Worm (Caenorhabditis elegans) whole organism, L3 larva: ENCODE measurements around the gene cyp-13A11.

ENCODE experiments used
- R02D3.7 ChIP-seq: fragments of 150-350 bp; optimal IDR thresholded peaks from 2 replicates; lab custom pipeline; 2014; ENCODE audit warnings: missing biosample characterization, missing genetic modification characterization
- aly-2 ChIP-seq: fragments of 150-350 bp; optimal IDR thresholded peaks from 2 replicates; lab custom pipeline; 2014; ENCODE audit warnings: missing biosample characterization, missing genetic modification characterization
- ceh-28 ChIP-seq: fragments of 150-350 bp; optimal IDR thresholded peaks from 2 replicates; lab custom pipeline; 2014; ENCODE audit warnings: missing biosample characterization, missing genetic modification reagents, missing genetic modification characterization
- ceh-82 ChIP-seq: fragments of 150-350 bp; optimal IDR thresholded peaks from 2 replicates; lab custom pipeline; 2014; ENCODE audit warnings: missing biosample characterization, missing genetic modification characterization
- ceh-9 ChIP-seq: sonication (generic microtip); optimal IDR thresholded peaks from 2 replicates; lab custom pipeline; 2018; ENCODE audit warnings: missing biosample characterization, missing genetic modification characterization
- egl-27 ChIP-seq: sonication (generic microtip); optimal IDR thresholded peaks from 4 replicates; lab custom pipeline; 2017; ENCODE audit warnings: missing biosample characterization, missing genetic modification reagents, missing genetic modification characterization
- egl-5 ChIP-seq: fragments of 150-350 bp; optimal IDR thresholded peaks from 2 replicates; lab custom pipeline; 2017; ENCODE audit warnings: missing biosample characterization, missing genetic modification reagents, missing genetic modification characterization, inconsistent platforms
- elt-1 ChIP-seq: fragments of 150-350 bp; optimal IDR thresholded peaks from 2 replicates; lab custom pipeline; 2014; ENCODE audit warnings: missing biosample characterization, missing genetic modification characterization
- elt-3 ChIP-seq, 3 experiments: fragments of 150-350 bp in 1 of 3; sonication (generic microtip) in 2 of 3; optimal IDR thresholded peaks; 2 replicates in 2 of 3; 4 replicates in 1 of 3; lab custom pipeline; 2014 to 2017; ENCODE audit warnings: missing biosample characterization in 3 of 3, missing genetic modification characterization in 3 of 3
- eor-1 ChIP-seq, 2 experiments: fragments of 150-350 bp; optimal IDR thresholded peaks; 2 replicates each; lab custom pipeline; 2014 to 2018; ENCODE audit warnings: missing biosample characterization in 2 of 2, missing genetic modification characterization in 2 of 2
- fkh-2 ChIP-seq: fragments of 150-350 bp; optimal IDR thresholded peaks from 2 replicates; lab custom pipeline; 2014; ENCODE audit warnings: missing biosample characterization, missing genetic modification reagents, missing genetic modification characterization
- hmg-11 ChIP-seq: sonication (generic microtip); optimal IDR thresholded peaks from 2 replicates; lab custom pipeline; 2016; ENCODE audit warnings: missing genetic modification characterization, missing compliant biosample characterization
- jun-1 ChIP-seq: fragments of 150-350 bp; optimal IDR thresholded peaks from 2 replicates; lab custom pipeline; 2014; ENCODE audit warnings: missing biosample characterization, missing genetic modification reagents, missing genetic modification characterization
- lin-15B ChIP-seq: fragments of 150-350 bp; optimal IDR thresholded peaks from 2 replicates; lab custom pipeline; 2014; ENCODE audit warnings: missing biosample characterization, missing genetic modification characterization
- lin-39 ChIP-seq: fragments of 150-350 bp; optimal IDR thresholded peaks from 2 replicates; lab custom pipeline; 2018; ENCODE audit warnings: missing biosample characterization, missing genetic modification reagents, missing genetic modification characterization
- lsy-12 ChIP-seq: sonication (generic microtip); optimal IDR thresholded peaks from 2 replicates; lab custom pipeline; 2016; ENCODE audit warnings: mild to moderate bottlenecking, missing genetic modification characterization, missing compliant biosample characterization
- mdl-1 ChIP-seq: fragments of 150-350 bp; optimal IDR thresholded peaks from 2 replicates; lab custom pipeline; 2014; ENCODE audit warnings: missing biosample characterization, missing genetic modification characterization
- mml-1 ChIP-seq: fragments of 150-350 bp; sonication (generic microtip); optimal IDR thresholded peaks from 3 replicates; lab custom pipeline; 2014; ENCODE audit warnings: missing biosample characterization, missing genetic modification characterization
- nfya-1 ChIP-seq: sonication (generic microtip); optimal IDR thresholded peaks from 2 replicates; lab custom pipeline; 2017; ENCODE audit warnings: missing genetic modification characterization, mild to moderate bottlenecking, missing compliant biosample characterization, antibody characterized with exemption, moderate library complexity; ENCODE audit not compliant: insufficient read depth
- nhr-11 ChIP-seq: fragments of 150-350 bp; optimal IDR thresholded peaks from 2 replicates; lab custom pipeline; 2014; ENCODE audit warnings: missing biosample characterization, missing genetic modification characterization
- nhr-12 ChIP-seq: fragments of 150-350 bp; optimal IDR thresholded peaks from 2 replicates; lab custom pipeline; 2014; ENCODE audit warnings: missing biosample characterization, missing genetic modification characterization
- nhr-23 ChIP-seq: fragments of 150-350 bp; optimal IDR thresholded peaks from 2 replicates; lab custom pipeline; 2014; ENCODE audit warnings: missing biosample characterization, missing genetic modification reagents, missing genetic modification characterization
- nhr-25 ChIP-seq: sonication (generic microtip); optimal IDR thresholded peaks from 2 replicates; lab custom pipeline; 2017; ENCODE audit warnings: missing biosample characterization, missing genetic modification characterization
- nhr-43 ChIP-seq: sonication (generic microtip); optimal IDR thresholded peaks from 2 replicates; lab custom pipeline; 2016; ENCODE audit warnings: mild to moderate bottlenecking, missing genetic modification characterization, missing compliant biosample characterization; ENCODE audit not compliant: poor library complexity, severe bottlenecking
- nhr-76 ChIP-seq: fragments of 150-350 bp; sonication (generic microtip); optimal IDR thresholded peaks from 5 replicates; lab custom pipeline; 2014; ENCODE audit warnings: missing biosample characterization, missing genetic modification characterization
- nhr-77 ChIP-seq: fragments of 150-350 bp; optimal IDR thresholded peaks from 2 replicates; lab custom pipeline; 2014; ENCODE audit warnings: missing biosample characterization, missing genetic modification characterization
- pha-4 ChIP-seq: fragments of 150-350 bp; optimal IDR thresholded peaks from 2 replicates; lab custom pipeline; 2014; ENCODE audit warnings: missing biosample characterization, missing genetic modification reagents, missing genetic modification characterization
- pqm-1 ChIP-seq: fragments of 150-350 bp; optimal IDR thresholded peaks from 2 replicates; lab custom pipeline; 2017; ENCODE audit warnings: missing biosample characterization, missing genetic modification characterization, inconsistent platforms
- sea-2 ChIP-seq: fragments of 150-350 bp; sonication (generic microtip); optimal IDR thresholded peaks from 4 replicates; lab custom pipeline; 2014; ENCODE audit warnings: missing biosample characterization, missing genetic modification reagents, missing genetic modification characterization
- skn-1 ChIP-seq: fragments of 150-350 bp; optimal IDR thresholded peaks from 2 replicates; lab custom pipeline; 2014; ENCODE audit warnings: missing biosample characterization, missing genetic modification characterization
- snpc-4 ChIP-seq: fragments of 150-350 bp; optimal IDR thresholded peaks from 2 replicates; lab custom pipeline; 2014; ENCODE audit warnings: missing biosample characterization, missing genetic modification characterization
- unc-39 ChIP-seq: sonication (generic microtip); optimal IDR thresholded peaks from 4 replicates; lab custom pipeline; 2017; ENCODE audit warnings: missing biosample characterization, missing genetic modification characterization
- zag-1 ChIP-seq: fragments of 150-350 bp; optimal IDR thresholded peaks from 2 replicates; lab custom pipeline; 2014; ENCODE audit warnings: missing biosample characterization, missing genetic modification characterization
- ztf-4 ChIP-seq: fragments of 150-350 bp; optimal IDR thresholded peaks from 2 replicates; lab custom pipeline; 2014; ENCODE audit warnings: missing biosample characterization, missing genetic modification characterization

Gene cyp-13A11

DNA sequence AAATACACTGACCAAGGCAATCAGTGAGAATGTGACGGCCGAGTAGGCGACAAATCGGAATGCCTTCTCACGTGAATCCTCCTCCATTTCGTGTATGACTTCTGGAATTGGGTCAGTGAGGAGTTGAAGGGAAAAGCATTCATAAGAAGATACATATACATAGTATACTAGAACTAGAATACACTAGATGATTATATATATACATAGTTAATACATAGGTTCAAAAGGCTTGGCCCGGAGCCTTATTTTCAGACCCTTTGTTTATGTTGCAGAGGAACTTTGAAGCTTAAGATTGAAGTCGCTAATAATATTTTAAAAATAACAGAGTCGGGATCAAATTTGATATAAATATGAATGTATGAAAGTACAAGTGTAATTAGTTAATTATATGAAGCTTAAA lies 27.2 kb upstream of the cyp-13A11 start, which contains the start of gene col-97:
Gene col-97 (minus strand): TSS at position 101 of the 400 bp plus-strand sequence.
- no peak for TF ChIP-seq ceh-9 (tag; lab: Kevin White, UChicago)
- TF ChIP-seq fkh-2 (tag; lab: Kevin White, UChicago), result no peak
- no peak for TF ChIP-seq elt-1 (tag; lab: Kevin White, UChicago)
- no peak for TF ChIP-seq skn-1 (tag; lab: Kevin White, UChicago)
- TF ChIP-seq mml-1 (tag; lab: Kevin White, UChicago), result no peak
- no peak for TF ChIP-seq lin-15B (tag; lab: Kevin White, UChicago)
- TF ChIP-seq nhr-12, result no peak
- no peak for TF ChIP-seq zag-1 (tag; lab: Kevin White, UChicago)
- no peak for TF ChIP-seq eor-1 (tag; optimal IDR thresholded peaks at IDR 0.05; lab: Kevin White, UChicago)
- TF ChIP-seq nhr-76, result no peak
- no peak for TF ChIP-seq elt-3 (tag; optimal IDR thresholded peaks at IDR 0.05; lab: Kevin White, UChicago)
- no peak for TF ChIP-seq nhr-11 (tag; lab: Kevin White, UChicago)

ce11 chrIII:12998252-12998651 lies 22.6 kb upstream of the cyp-13A11 start:
- TF ChIP-seq elt-1 (tag; lab: Kevin White, UChicago), result no peak
- no peak for TF ChIP-seq nfya-1 (tag; lab: Kevin White, UChicago)
- no peak for TF ChIP-seq egl-27
- TF ChIP-seq zag-1 (tag; lab: Kevin White, UChicago), result no peak

DNA sequence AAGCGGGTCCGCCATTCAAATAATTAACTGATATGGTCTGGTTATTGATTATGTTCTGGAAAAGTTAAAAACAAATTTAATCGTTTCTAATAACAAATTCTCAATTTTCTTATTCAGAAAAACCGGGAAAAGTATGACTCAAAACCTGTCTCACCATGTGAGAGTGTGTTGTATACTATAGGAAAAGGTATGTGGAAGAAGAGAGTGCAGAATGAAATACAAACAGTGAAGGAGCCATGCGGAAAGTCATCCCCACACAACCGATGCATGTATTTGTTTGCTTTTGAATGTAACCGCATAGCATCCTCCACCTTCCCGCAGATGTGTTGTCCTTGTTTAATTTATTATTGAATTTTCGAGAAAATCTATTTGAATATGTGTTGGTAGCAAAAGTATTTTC lies 20.3 kb upstream of the cyp-13A11 start, which contains the start of gene ZK1010.8:
Gene ZK1010.8 (minus strand): TSS at position 214 of the 400 bp plus-strand sequence.
- peak; percentile 55 for TF ChIP-seq pha-4 (tag; lab: Kevin White, UChicago)
- no peak for TF ChIP-seq mdl-1 (tag; lab: Kevin White, UChicago)

DNA sequence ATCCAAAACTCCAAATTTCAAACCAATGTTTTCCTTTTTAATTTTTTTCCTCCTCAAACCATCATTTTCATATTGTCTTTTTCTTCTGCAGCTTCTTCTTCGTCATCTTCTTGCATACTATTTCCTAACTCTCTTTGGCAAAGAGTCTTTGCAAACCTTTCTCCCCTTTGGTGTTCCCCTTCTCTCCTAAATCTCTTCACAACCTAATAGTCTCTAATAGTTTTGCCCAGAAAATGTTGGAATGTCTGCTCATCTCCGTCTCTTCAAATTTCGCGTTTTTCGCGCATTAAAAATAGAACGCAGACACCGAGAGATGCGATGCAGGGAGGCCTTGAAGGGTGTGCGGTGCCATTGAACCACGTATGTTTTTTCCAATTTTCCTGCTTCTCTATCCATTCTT lies 18.7 kb upstream of the cyp-13A11 start, which contains the start of gene ZK1010.10:
Gene ZK1010.10 (plus strand): TSS at position 286 of the 400 bp plus-strand sequence.
- TF ChIP-seq mml-1 (tag; lab: Kevin White, UChicago) (no peak), R02D3.7 (tag; lab: Kevin White, UChicago) (no peak), jun-1 (tag; lab: Kevin White, UChicago) (peak; percentile 7), nhr-77 (tag; lab: Kevin White, UChicago) (no peak), nhr-23 (tag; lab: Kevin White, UChicago) (peak; percentile 11), nfya-1 (tag; lab: Kevin White, UChicago) (peak; percentile 85), lin-39 (tag; lab: Kevin White, UChicago) (peak; percentile 57), elt-3 (tag; optimal IDR thresholded peaks at IDR 0.05; lab: Kevin White, UChicago) (no peak), aly-2 (tag; lab: Kevin White, UChicago) (no peak), ceh-28 (tag; lab: Kevin White, UChicago) (peak; percentile 43), sea-2 (GFP tag; lab: Kevin White, UChicago) (no peak), nhr-43 (tag; lab: Kevin White, UChicago) (no peak), hmg-11 (peak; percentile 82), nhr-25 (tag; lab: Kevin White, UChicago) (peak; percentile 16), snpc-4 (tag; lab: Kevin White, UChicago) (no peak), lin-15B (tag; lab: Kevin White, UChicago) (peak; percentile 39), egl-5 (peak; percentile 30), pqm-1 (peak; percentile 27), unc-39 (tag; lab: Kevin White, UChicago) (no peak), skn-1 (tag; lab: Kevin White, UChicago) (no peak), ceh-82 (tag; lab: Kevin White, UChicago) (no peak), lsy-12 (tag; lab: Kevin White, UChicago) (no peak)

DNA sequence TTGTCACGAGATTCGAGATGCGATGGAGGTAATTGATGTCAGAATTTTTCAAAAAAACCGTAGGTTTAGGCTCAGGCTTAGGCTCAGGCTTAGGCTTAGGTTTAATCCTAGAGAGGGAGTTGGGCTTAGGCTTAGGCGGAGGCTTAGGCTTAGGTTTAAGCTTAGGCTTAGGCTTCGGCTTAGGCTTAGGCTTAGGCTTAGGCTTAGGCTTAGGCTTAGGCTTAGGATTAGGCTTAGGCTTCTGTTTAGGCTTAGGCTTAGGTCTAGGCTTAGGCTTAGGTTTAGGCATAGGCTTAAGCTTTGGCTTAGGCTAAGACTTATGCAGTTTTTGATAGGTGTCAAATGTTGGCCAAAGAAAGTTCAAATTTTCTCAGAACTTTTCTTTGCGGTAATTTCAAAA lies 16.5 kb upstream of the cyp-13A11 start:
- no peak for TF ChIP-seq eor-1 (tag; optimal IDR thresholded peaks at IDR 0.05; lab: Kevin White, UChicago)
- TF ChIP-seq ceh-9 (tag; lab: Kevin White, UChicago), result no peak
- TF ChIP-seq zag-1 (tag; lab: Kevin White, UChicago), result no peak
- TF ChIP-seq nfya-1 (tag; lab: Kevin White, UChicago), result no peak
- no peak for TF ChIP-seq nhr-77 (tag; lab: Kevin White, UChicago)
- no peak for TF ChIP-seq nhr-12
- no peak for TF ChIP-seq ztf-4 (tag; lab: Kevin White, UChicago)
- no peak for TF ChIP-seq fkh-2 (tag; lab: Kevin White, UChicago)
- TF ChIP-seq nhr-25 (tag; lab: Kevin White, UChicago), result no peak
- no peak for TF ChIP-seq R02D3.7 (tag; lab: Kevin White, UChicago)
- no peak for TF ChIP-seq pha-4 (tag; lab: Kevin White, UChicago)
- no peak for TF ChIP-seq lin-39 (tag; lab: Kevin White, UChicago)
